Fruit fly (Drosophila melanogaster): ENCODE data around the gene Hmgcl.

Hmgcl gene

DNA sequence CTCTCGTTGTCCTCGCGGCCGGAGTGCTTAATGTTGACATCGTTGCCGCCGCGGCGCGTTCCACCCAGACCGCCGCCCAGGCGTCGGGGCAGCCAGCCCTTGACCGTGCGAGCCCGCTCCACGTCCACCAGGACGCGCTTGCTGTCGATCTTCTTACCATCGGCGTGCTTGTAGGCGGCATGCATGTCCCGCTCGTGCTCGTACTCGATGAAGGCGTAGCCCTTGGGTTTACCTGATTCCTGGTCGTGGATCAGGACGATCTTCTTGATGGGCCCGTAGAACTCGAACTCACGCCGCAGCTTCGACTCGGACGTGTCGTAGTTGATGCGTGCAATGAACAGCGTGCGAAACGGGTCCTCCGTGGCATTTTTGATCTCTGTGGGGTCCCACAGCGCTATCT is 10.6 kb downstream of the Hmgcl start:
- TF ChIP-seq psq (optimal IDR thresholded peaks at IDR 0.05) (no peak), pan (optimal IDR thresholded peaks at IDR 0.05) (no peak)

DNA sequence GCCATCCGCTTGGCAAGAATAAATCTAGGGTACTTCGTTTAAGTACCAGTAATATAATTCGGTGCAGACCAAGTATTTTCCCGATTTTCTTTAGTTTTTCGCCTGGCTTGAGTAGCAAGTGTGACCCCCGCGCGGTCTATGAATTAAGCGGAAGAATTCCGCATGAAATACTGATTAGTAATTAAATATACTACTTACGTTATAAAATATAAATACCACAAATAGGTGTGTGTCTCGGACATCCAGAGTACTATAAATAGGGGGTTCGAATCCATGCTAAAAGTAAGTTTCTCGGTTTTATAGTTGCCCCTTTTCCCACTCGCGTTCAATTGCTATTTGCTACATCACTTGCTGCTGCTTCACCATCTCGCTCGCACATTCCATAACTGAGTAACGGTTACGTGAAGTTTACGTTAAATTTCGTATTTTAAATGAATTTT is 11.4 kb downstream of the Hmgcl start, which contains the start of gene snRNP-U1-70K:
Gene snRNP-U1-70K, minus strand, starts transcription at position 141 of the 440 bp plus-strand sequence.
- TF ChIP-seq usp (GFP tag; optimal IDR thresholded peaks at IDR 0.05), result no peak
- no peak for TF ChIP-seq CG8478 (optimal IDR thresholded peaks at IDR 0.05)
- TF ChIP-seq EcR (GFP tag; optimal IDR thresholded peaks at IDR 0.05), result no peak
- no peak for TF ChIP-seq pan (optimal IDR thresholded peaks at IDR 0.05)
- TF ChIP-seq Dll (optimal IDR thresholded peaks at IDR 0.05), result no peak
- TF ChIP-seq psq (optimal IDR thresholded peaks at IDR 0.05), result no peak

DNA sequence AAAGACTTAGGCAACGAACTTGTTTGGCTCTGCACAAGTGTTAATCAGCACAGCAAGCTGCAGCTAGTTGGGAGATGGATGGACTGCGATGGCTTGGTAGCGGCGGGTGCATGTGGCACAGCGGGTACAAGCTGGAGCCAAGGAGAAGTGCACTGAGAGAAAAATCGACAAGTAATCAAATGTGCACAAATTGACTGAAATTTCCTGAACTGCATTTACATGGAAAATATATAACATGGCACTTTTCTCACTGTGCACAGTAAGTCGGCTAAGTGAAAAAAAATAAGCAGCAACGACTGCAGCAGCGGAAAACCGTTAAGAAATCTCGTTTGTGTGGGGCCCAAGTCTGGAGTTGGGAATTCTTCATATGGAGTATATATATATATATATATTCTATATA is 30.9 kb downstream of the Hmgcl start:
- no peak for TF ChIP-seq CG8478 (optimal IDR thresholded peaks at IDR 0.05)
- TF ChIP-seq pan (optimal IDR thresholded peaks at IDR 0.05), result no peak
- no peak for TF ChIP-seq psq (optimal IDR thresholded peaks at IDR 0.05)
- TF ChIP-seq EcR (GFP tag; optimal IDR thresholded peaks at IDR 0.05), result no peak
- TF ChIP-seq usp (GFP tag; optimal IDR thresholded peaks at IDR 0.05), result no peak
- TF ChIP-seq Dll (optimal IDR thresholded peaks at IDR 0.05), result no peak

DNA sequence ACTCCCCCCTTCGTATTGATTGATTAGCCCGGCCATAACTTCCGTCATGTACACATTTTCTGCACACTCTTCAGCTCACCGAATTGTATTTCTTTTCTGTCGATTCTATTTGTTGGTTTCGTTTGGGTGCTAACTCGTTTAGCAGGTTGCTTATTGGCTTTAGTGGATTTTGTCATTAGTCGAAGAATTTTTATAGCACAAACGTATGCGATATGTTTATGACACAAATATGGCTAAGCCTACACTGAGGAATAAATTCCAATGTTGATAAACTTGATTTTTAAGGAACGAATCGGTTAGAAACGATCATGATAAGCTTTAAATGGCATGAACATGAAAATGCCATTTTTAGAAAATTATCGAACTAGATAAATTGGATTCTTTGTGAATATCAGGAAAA is 38.6 kb downstream of the Hmgcl start:
- no peak for TF ChIP-seq pan (optimal IDR thresholded peaks at IDR 0.05)
- TF ChIP-seq usp (GFP tag; optimal IDR thresholded peaks at IDR 0.05), result no peak
- no peak for TF ChIP-seq EcR (GFP tag; optimal IDR thresholded peaks at IDR 0.05)
- TF ChIP-seq psq (optimal IDR thresholded peaks at IDR 0.05), result no peak
- no peak for TF ChIP-seq Dll (optimal IDR thresholded peaks at IDR 0.05)

DNA sequence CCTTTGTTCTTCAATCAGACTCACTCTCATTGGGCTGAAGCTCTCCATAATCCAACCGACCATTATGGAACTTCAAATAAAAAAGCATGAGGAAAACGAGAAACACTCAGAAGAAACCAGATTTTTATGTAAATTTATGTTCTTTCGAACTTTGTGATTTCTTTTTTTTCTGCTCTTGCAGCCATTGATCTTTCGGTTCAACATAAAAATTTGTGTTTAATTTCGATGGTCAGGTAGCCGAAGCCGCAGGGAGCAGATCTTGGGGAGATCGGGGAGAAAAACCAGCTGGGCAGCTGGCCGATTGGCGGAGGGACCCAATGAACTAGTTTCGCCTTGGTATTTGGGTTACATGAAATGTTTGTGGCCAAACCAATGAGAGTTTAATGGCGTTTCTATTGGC is 44.1 kb downstream of the Hmgcl start:
- TF ChIP-seq pan (optimal IDR thresholded peaks at IDR 0.05), result no peak
- no peak for TF ChIP-seq usp (GFP tag; optimal IDR thresholded peaks at IDR 0.05)
- TF ChIP-seq EcR (GFP tag; optimal IDR thresholded peaks at IDR 0.05), result no peak
- no peak for TF ChIP-seq Dll (optimal IDR thresholded peaks at IDR 0.05)
- TF ChIP-seq psq (optimal IDR thresholded peaks at IDR 0.05), result no peak
- TF ChIP-seq CG8478 (optimal IDR thresholded peaks at IDR 0.05), result no peak

DNA sequence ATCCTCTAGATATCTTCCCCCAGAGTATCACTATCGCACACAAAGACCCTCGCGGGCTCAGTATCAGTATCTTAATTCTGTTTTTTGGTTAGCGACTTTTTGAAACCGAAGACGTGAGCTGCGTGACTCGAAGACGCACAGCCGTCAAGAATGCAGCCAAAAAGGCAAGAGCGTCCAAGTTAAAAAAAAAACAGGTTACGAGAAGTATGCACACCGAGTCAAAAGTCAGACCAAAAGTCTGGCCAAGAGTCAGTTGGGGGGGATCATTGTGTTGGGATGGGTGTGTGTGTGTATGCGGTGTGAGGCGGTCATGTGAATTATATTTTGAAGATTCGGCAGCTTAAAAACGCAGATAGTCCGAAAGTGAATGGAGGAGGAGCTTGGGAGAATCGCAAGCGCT is 45.3 kb downstream of the Hmgcl start:
- no peak for TF ChIP-seq pan (optimal IDR thresholded peaks at IDR 0.05)
- no peak for TF ChIP-seq Dll (optimal IDR thresholded peaks at IDR 0.05)
- no peak for TF ChIP-seq EcR (GFP tag; optimal IDR thresholded peaks at IDR 0.05)
- no peak for TF ChIP-seq usp (GFP tag; optimal IDR thresholded peaks at IDR 0.05)
- no peak for TF ChIP-seq CG8478 (optimal IDR thresholded peaks at IDR 0.05)
- no peak for TF ChIP-seq psq (optimal IDR thresholded peaks at IDR 0.05)

DNA sequence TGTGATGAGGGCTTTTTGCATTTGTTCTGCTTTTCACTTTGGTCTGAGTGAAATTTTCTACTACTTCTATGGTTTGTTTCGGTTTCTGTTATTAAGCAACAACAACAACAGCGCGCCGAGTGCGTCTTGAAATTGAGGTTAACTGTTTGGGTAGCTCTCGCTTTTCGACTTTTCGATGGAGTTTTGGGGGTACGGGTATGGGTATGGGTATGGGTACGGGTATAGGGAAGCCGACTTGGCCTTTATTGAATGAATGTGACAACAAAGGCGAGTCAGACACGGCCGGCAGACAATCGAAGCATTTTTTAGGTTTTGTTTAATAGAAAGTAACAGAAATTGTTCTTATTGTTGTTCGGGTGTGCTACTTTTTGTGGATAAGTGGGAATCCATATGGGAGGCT is 47.4 kb downstream of the Hmgcl start:
- TF ChIP-seq EcR (GFP tag; optimal IDR thresholded peaks at IDR 0.05), result no peak
- TF ChIP-seq Dll (optimal IDR thresholded peaks at IDR 0.05), result no peak
- TF ChIP-seq CG8478 (optimal IDR thresholded peaks at IDR 0.05), result no peak
- no peak for TF ChIP-seq pan (optimal IDR thresholded peaks at IDR 0.05)
- TF ChIP-seq usp (GFP tag; optimal IDR thresholded peaks at IDR 0.05), result no peak
- no peak for TF ChIP-seq psq (optimal IDR thresholded peaks at IDR 0.05)

DNA sequence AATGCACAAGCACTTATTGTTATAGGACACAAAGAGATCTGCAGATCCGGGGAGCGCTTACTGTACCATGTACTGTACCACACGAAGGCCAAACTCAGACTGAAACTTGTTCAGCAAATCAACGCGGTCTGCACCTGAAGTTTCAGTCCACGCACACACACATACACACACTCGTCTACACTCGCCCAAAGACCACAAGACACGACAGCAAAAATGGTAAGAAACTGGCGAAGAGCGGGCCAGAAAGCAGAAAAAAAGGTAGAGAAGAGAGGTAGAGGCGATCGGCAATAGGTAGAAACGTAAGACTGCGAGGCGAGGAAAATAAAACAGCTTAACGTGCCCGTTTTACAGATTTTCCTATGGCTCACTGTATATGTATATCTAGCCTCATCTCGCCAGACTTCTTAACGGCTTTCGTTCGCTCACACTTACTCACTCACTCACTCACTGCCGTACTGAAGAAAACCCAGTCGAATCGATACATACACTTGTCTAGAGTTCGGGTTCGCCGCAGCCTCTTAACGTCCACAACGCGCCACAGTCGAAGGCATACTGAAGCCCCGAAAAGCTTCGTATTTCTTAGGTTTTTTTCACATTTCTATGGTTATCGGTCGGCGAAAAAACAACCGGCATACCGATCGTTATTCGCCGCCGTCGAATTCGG is 49.8 kb downstream of the Hmgcl start, which contains the start of gene uif:
Gene uif, minus strand, starts transcription at position 553 of the 664 bp plus-strand sequence.
- TF ChIP-seq EcR (GFP tag; optimal IDR thresholded peaks at IDR 0.05), result no peak
- TF ChIP-seq usp (GFP tag; optimal IDR thresholded peaks at IDR 0.05), result no peak
- TF ChIP-seq psq (optimal IDR thresholded peaks at IDR 0.05), result no peak
- no peak for TF ChIP-seq pan (optimal IDR thresholded peaks at IDR 0.05)
- TF ChIP-seq Dll (optimal IDR thresholded peaks at IDR 0.05), result no peak
- no peak for TF ChIP-seq CG8478 (optimal IDR thresholded peaks at IDR 0.05)

DNA sequence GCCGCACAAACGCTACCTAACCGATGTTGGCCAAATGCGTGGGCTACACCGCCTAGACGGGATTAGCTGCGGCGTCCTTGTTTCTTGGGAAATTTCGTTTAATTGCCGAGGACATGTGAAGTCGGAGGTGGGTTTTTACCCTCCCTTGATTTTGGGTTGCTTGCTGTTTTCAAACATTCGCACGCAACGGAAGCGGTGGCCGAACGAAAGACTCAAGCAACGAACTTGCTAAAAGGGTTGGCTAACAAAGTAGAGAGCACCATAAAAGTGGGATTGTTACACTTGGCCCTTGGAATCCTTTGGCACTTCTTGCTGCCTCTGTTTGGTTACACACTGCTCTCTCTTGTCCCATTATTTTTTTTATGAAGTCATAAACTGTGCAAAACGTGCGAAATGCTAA is 50.3 kb downstream of the Hmgcl start:
- TF ChIP-seq pan (optimal IDR thresholded peaks at IDR 0.05), result no peak
- TF ChIP-seq CG8478 (optimal IDR thresholded peaks at IDR 0.05), result no peak
- TF ChIP-seq psq (optimal IDR thresholded peaks at IDR 0.05), result no peak
- TF ChIP-seq Dll (optimal IDR thresholded peaks at IDR 0.05), result no peak
- no peak for TF ChIP-seq EcR (GFP tag; optimal IDR thresholded peaks at IDR 0.05)
- TF ChIP-seq usp (GFP tag; optimal IDR thresholded peaks at IDR 0.05), result no peak

All from whole organism.